Worm (Caenorhabditis elegans): ENCODE measurements around the gene Y65A5A.24.

DNA sequence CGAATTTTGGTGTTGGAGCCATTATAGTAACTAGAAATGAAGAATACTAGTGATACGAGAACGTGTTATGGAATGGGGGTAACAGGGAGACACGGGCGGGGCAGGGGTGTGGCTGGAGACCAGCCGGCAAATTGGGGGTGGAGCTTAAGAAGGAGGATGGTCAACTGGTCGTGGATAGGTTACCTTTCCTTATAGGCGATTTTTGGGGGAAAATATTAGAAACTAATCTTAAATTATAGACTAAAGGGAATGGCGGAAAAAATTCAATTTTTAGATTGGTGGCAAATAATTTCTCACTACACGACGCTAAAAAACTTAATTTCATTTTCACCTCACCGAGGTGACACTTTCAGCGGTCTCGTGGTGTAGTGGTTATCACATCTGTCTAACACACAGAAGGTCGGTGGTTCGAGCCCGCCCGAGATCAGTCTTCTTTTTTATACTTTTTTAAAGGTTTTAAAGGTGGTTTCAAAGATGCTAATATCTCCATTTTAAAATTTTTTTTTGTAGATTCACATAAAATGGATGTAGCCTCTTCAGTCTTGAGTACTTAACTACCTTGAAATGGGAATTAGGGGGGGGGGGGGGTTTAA is 6.1 kb downstream of the Y65A5A.24 start, which contains the start of gene Y65A5A.1:
- TF ChIP-seq hlh-30 (tag; optimal IDR thresholded peaks at IDR 0.05; ENCODE audit: insufficient read depth) (no peak), sox-4 (tag; optimal IDR thresholded peaks at IDR 0.05) (no peak), nhr-11 (tag; optimal IDR thresholded peaks at IDR 0.05) (no peak), pha-4 (tag; optimal IDR thresholded peaks at IDR 0.05) (no peak), ceh-45 (GFP tag; IDR thresholded peaks at IDR 0.05) (no peak), ceh-14 (tag; optimal IDR thresholded peaks at IDR 0.05) (no peak), elt-2 (tag; optimal IDR thresholded peaks at IDR 0.05) (no peak), unc-55 (GFP tag; optimal IDR thresholded peaks at IDR 0.05) (no peak), sdc-2 (tag; optimal IDR thresholded peaks at IDR 0.05) (no peak), che-1 (tag; optimal IDR thresholded peaks at IDR 0.05) (no peak)

Measured in whole organism, late embryonic.